Fruit fly (Drosophila melanogaster) whole organism, embryonic: ENCODE results near the gene Tbca.
A peak's percentile ranks its signal among the peaks of the same experiment; 100 is the strongest.

Source experiments
- Antp ChIP-seq: fragments of 200-800 bp; sonication (Bioruptor generic); optimal IDR thresholded peaks from 3 replicates; lab custom pipeline; 2016; ENCODE audit warnings: missing biosample characterization, missing genetic modification characterization
- BEAF-32 ChIP-seq: fragments of 200-800 bp; sonication (Bioruptor generic); optimal IDR thresholded peaks from 3 replicates; lab custom pipeline; 2017; ENCODE audit warnings: missing biosample characterization, missing genetic modification characterization, mild to moderate bottlenecking, moderate library complexity, missing genetic modification reagents
- Bgb ChIP-seq: fragments of 200-800 bp; sonication (Bioruptor generic); IDR thresholded peaks from 2 replicates; pipeline ENCODE4 v1.3.6; 2022; ENCODE audit warnings: missing biosample characterization, missing genetic modification characterization; ENCODE audit not compliant: partially characterized antibody
- C15 ChIP-seq: fragments of 200-800 bp; sonication (Bioruptor generic); IDR thresholded peaks from 3 replicates; pipeline ENCODE4 v1.3.6; 2022; ENCODE audit warnings: missing biosample characterization, missing genetic modification characterization
- CG10147 ChIP-seq: fragments of 200-800 bp; sonication (Bioruptor generic); optimal IDR thresholded peaks from 2 replicates; lab custom pipeline; 2019; ENCODE audit warnings: missing biosample characterization, mild to moderate bottlenecking, missing genetic modification characterization, moderate library complexity
- CG10431 ChIP-seq: fragments of 200-800 bp; sonication (Bioruptor generic); optimal IDR thresholded peaks from 3 replicates; lab custom pipeline; 2018; ENCODE audit warnings: missing biosample characterization, mild to moderate bottlenecking, missing genetic modification characterization
- CG13775 ChIP-seq: fragments of 200-800 bp; sonication (Bioruptor generic); optimal IDR thresholded peaks from 3 replicates; lab custom pipeline; 2017; ENCODE audit warnings: missing biosample characterization, mild to moderate bottlenecking, missing genetic modification characterization
- CG13894 ChIP-seq: fragments of 200-800 bp; sonication (Bioruptor generic); optimal IDR thresholded peaks from 3 replicates; lab custom pipeline; 2018; ENCODE audit warnings: missing biosample characterization, mild to moderate bottlenecking, missing genetic modification characterization, moderate library complexity
- CG14860 ChIP-seq: fragments of 200-800 bp; sonication (Bioruptor generic); IDR thresholded peaks from 3 replicates; pipeline ENCODE4 v1.3.6; 2022; ENCODE audit warnings: missing biosample characterization, missing genetic modification characterization; ENCODE audit not compliant: partially characterized antibody
- CG1603 ChIP-seq: fragments of 200-800 bp; sonication (Bioruptor generic); optimal IDR thresholded peaks from 2 replicates; lab custom pipeline; 2019; ENCODE audit warnings: missing biosample characterization, mild to moderate bottlenecking, missing genetic modification characterization, moderate library complexity
- CG17612 ChIP-seq: fragments of 200-800 bp; sonication (Bioruptor generic); IDR thresholded peaks from 2 replicates; pipeline ENCODE4 v1.3.6; 2022; ENCODE audit warnings: missing biosample characterization, missing genetic modification characterization
- CG2120 ChIP-seq: fragments of 200-800 bp; sonication (Bioruptor generic); optimal IDR thresholded peaks from 3 replicates; lab custom pipeline; 2016; ENCODE audit warnings: missing biosample characterization, missing genetic modification characterization
- CG2678 ChIP-seq: fragments of 200-800 bp; sonication (Bioruptor generic); optimal IDR thresholded peaks from 3 replicates; lab custom pipeline; 2019; ENCODE audit warnings: missing biosample characterization, mild to moderate bottlenecking, missing genetic modification characterization, moderate library complexity
- CG30020 ChIP-seq: fragments of 200-800 bp; optimal IDR thresholded peaks from 2 replicates; lab custom pipeline; 2019; ENCODE audit warnings: missing biosample characterization, mild to moderate bottlenecking, missing genetic modification characterization, moderate library complexity
- CG6813 ChIP-seq: fragments of 200-800 bp; sonication (Bioruptor generic); optimal IDR thresholded peaks from 2 replicates; lab custom pipeline; 2017; ENCODE audit warnings: missing biosample characterization, missing genetic modification characterization, mild to moderate bottlenecking, moderate library complexity, missing genetic modification reagents
- CG8359 ChIP-seq: fragments of 200-800 bp; sonication (Bioruptor generic); optimal IDR thresholded peaks from 2 replicates; lab custom pipeline; 2017; ENCODE audit warnings: missing biosample characterization, mild to moderate bottlenecking, missing genetic modification characterization, borderline replicate concordance
- Camta ChIP-seq: fragments of 200-800 bp; sonication (Bioruptor generic); optimal IDR thresholded peaks from 2 replicates; lab custom pipeline; 2016; ENCODE audit warnings: missing biosample characterization, missing genetic modification characterization
- Dll ChIP-seq: fragments of 200-800 bp; sonication (Bioruptor generic); IDR thresholded peaks from 4 replicates; pipeline ENCODE4 v1.3.6; 2022; ENCODE audit warnings: missing biosample characterization, missing genetic modification characterization; ENCODE audit not compliant: partially characterized antibody
- Elba2 ChIP-seq: fragments of 200-800 bp; sonication (Bioruptor generic); optimal IDR thresholded peaks from 3 replicates; lab custom pipeline; 2016; ENCODE audit warnings: missing biosample characterization, missing genetic modification characterization
- Ets65A ChIP-seq: fragments of 200-800 bp; sonication (Bioruptor generic); peaks from one replicate; lab custom pipeline; 2016; ENCODE audit warnings: missing biosample characterization, missing genetic modification characterization
- Hey ChIP-seq: fragments of 200-800 bp; sonication (Bioruptor generic); optimal IDR thresholded peaks from 3 replicates; lab custom pipeline; 2018; ENCODE audit warnings: missing biosample characterization, mild to moderate bottlenecking, missing genetic modification characterization
- Lpt ChIP-seq: fragments of >200 bp; optimal IDR thresholded peaks from 2 replicates; lab custom pipeline; 2018; ENCODE audit warnings: missing biosample characterization, missing genetic modification characterization
- MESR4 ChIP-seq: fragments of 200-800 bp; sonication (Bioruptor generic); optimal IDR thresholded peaks from 2 replicates; lab custom pipeline; 2018; ENCODE audit warnings: missing biosample characterization, mild to moderate bottlenecking, missing genetic modification characterization, moderate library complexity
- Max ChIP-seq: fragments of 200-800 bp; sonication (Bioruptor generic); optimal IDR thresholded peaks from 2 replicates; lab custom pipeline; 2016; ENCODE audit warnings: missing biosample characterization, mild to moderate bottlenecking, missing genetic modification characterization
- Med ChIP-seq: fragments of 200-800 bp; sonication (Bioruptor generic); peaks from one replicate; lab custom pipeline; 2016; ENCODE audit warnings: missing biosample characterization, missing genetic modification characterization, mild to moderate bottlenecking, inconsistent platforms, moderate library complexity
- Nf-YC ChIP-seq: fragments of 200-800 bp; optimal IDR thresholded peaks from 3 replicates; lab custom pipeline; 2019; ENCODE audit warnings: missing biosample characterization, mild to moderate bottlenecking, missing genetic modification characterization, moderate library complexity
- Opbp ChIP-seq: fragments of 200-800 bp; sonication (Bioruptor generic); IDR thresholded peaks from 3 replicates; pipeline ENCODE4 v1.3.6; 2022; ENCODE audit warnings: missing biosample characterization, missing genetic modification characterization; ENCODE audit not compliant: partially characterized antibody
- Rfx ChIP-seq: fragments of 200-800 bp; sonication (Bioruptor generic); IDR thresholded peaks from 2 replicates; pipeline ENCODE4 v1.3.6; 2022; ENCODE audit warnings: missing biosample characterization, missing genetic modification characterization
- Vsx1 ChIP-seq: fragments of 200-800 bp; sonication (Bioruptor generic); optimal IDR thresholded peaks from 2 replicates; lab custom pipeline; 2017; ENCODE audit warnings: missing biosample characterization, mild to moderate bottlenecking, missing genetic modification characterization, missing genetic modification reagents
- ase ChIP-seq: fragments of 200-800 bp; sonication (Bioruptor generic); IDR thresholded peaks from 3 replicates; pipeline ENCODE4 v1.3.6; 2022; ENCODE audit warnings: missing biosample characterization, missing genetic modification characterization
- bab2 ChIP-seq: fragments of 200-800 bp; sonication (Bioruptor generic); optimal IDR thresholded peaks from 2 replicates; lab custom pipeline; 2016; ENCODE audit warnings: missing biosample characterization, missing genetic modification characterization
- bbx ChIP-seq: fragments of 200-800 bp; sonication (Bioruptor generic); IDR thresholded peaks from 2 replicates; pipeline ENCODE4 v1.3.6; 2022; ENCODE audit warnings: missing biosample characterization, missing genetic modification characterization; ENCODE audit not compliant: partially characterized antibody
- bigmax ChIP-seq: fragments of 200-800 bp; sonication (Bioruptor generic); optimal IDR thresholded peaks from 2 replicates; lab custom pipeline; 2018; ENCODE audit warnings: missing biosample characterization, mild to moderate bottlenecking, missing genetic modification characterization
- chn ChIP-seq: fragments of 200-800 bp; sonication (Bioruptor generic); optimal IDR thresholded peaks from 2 replicates; lab custom pipeline; 2016; ENCODE audit warnings: missing biosample characterization, missing genetic modification characterization
- crc ChIP-seq: fragments of 200-800 bp; sonication (Bioruptor generic); optimal IDR thresholded peaks from 2 replicates; lab custom pipeline; 2016; ENCODE audit warnings: missing biosample characterization, missing genetic modification characterization
- croc ChIP-seq: fragments of 200-800 bp; sonication (Bioruptor generic); conservative IDR thresholded peaks from 3 replicates; pipeline ENCODE4 v1.3.6; 2022; ENCODE audit warnings: missing biosample characterization, missing genetic modification characterization
- dm ChIP-seq: fragments of 200-800 bp; sonication (Bioruptor generic); optimal IDR thresholded peaks from 3 replicates; lab custom pipeline; 2016; ENCODE audit warnings: missing biosample characterization, missing genetic modification characterization
- grn ChIP-seq: fragments of 200-800 bp; sonication (Bioruptor generic); optimal IDR thresholded peaks from 3 replicates; lab custom pipeline; 2017; ENCODE audit warnings: missing biosample characterization, missing genetic modification characterization
- hbn ChIP-seq: fragments of 200-800 bp; sonication (Bioruptor generic); IDR thresholded peaks from 2 replicates; pipeline ENCODE4 v1.3.6; 2022; ENCODE audit warnings: missing biosample characterization, missing genetic modification characterization; ENCODE audit not compliant: partially characterized antibody
- ind ChIP-seq: fragments of 200-800 bp; sonication (Bioruptor generic); optimal IDR thresholded peaks from 3 replicates; lab custom pipeline; 2016; ENCODE audit warnings: missing biosample characterization, missing genetic modification characterization
- jumu ChIP-seq: fragments of 200-800 bp; sonication (Bioruptor generic); optimal IDR thresholded peaks from 3 replicates; lab custom pipeline; 2016; ENCODE audit warnings: missing biosample characterization, missing genetic modification characterization
- knrl ChIP-seq: fragments of 200-800 bp; sonication (Bioruptor generic); IDR thresholded peaks from 3 replicates; pipeline ENCODE4 v1.3.6; 2022; ENCODE audit warnings: missing biosample characterization, missing genetic modification characterization; ENCODE audit not compliant: partially characterized antibody
- pzg ChIP-seq: fragments of 200-800 bp; sonication (Bioruptor generic); optimal IDR thresholded peaks from 3 replicates; lab custom pipeline; 2018; ENCODE audit warnings: missing biosample characterization, mild to moderate bottlenecking, missing genetic modification characterization, moderate library complexity
- row ChIP-seq: fragments of 200-800 bp; sonication (Bioruptor generic); IDR thresholded peaks from 3 replicates; pipeline ENCODE4 v1.3.6; 2022; ENCODE audit warnings: missing biosample characterization, missing genetic modification characterization
- schlank ChIP-seq: fragments of 200-800 bp; sonication (Bioruptor generic); optimal IDR thresholded peaks from 2 replicates; lab custom pipeline; 2018; ENCODE audit warnings: missing biosample characterization, mild to moderate bottlenecking, missing genetic modification characterization
- shn ChIP-seq: fragments of 200-800 bp; sonication (Bioruptor generic); optimal IDR thresholded peaks from 3 replicates; lab custom pipeline; 2016; ENCODE audit warnings: missing biosample characterization, missing genetic modification characterization
- sqz ChIP-seq: fragments of 200-800 bp; sonication (Bioruptor generic); optimal IDR thresholded peaks from 3 replicates; lab custom pipeline; 2018; ENCODE audit warnings: missing biosample characterization, mild to moderate bottlenecking, missing genetic modification characterization
- ssp ChIP-seq: fragments of 200-800 bp; sonication (Bioruptor generic); IDR thresholded peaks from 2 replicates; pipeline ENCODE4 v1.3.6; 2022; ENCODE audit warnings: missing biosample characterization, missing genetic modification characterization
- sug ChIP-seq: fragments of 200-800 bp; optimal IDR thresholded peaks from 2 replicates; lab custom pipeline; 2019; ENCODE audit warnings: missing biosample characterization, mild to moderate bottlenecking, missing genetic modification characterization, moderate library complexity
- zen ChIP-seq: fragments of 200-800 bp; sonication (Bioruptor generic); optimal IDR thresholded peaks from 3 replicates; lab custom pipeline; 2018; ENCODE audit warnings: missing biosample characterization, mild to moderate bottlenecking, missing genetic modification characterization, moderate library complexity

Tbca gene

dm6 chr3R:31738060-31738619 is 5.2 kb upstream of the Tbca start, which contains the start of gene eEF1alpha2 (continued):
- TF ChIP-seq CG14860 (no peak), CG6813 (GFP tag; lab: Kevin White, UChicago) (no peak), Hey (tag; lab: Kevin White, UChicago) (no peak), Camta (GFP tag; lab: Kevin White, UChicago) (no peak), Dll (0 out of 4 replicates have a peak, but pooled peaks have one; percentile 42), ase (GFP tag; lab: Robert Waterston, UW) (no peak), ssp (GFP tag; lab: Robert Waterston, UW) (peak; percentile 33; the same call in 1 of the 2 replicates), bab2 (GFP tag; lab: Kevin White, UChicago) (no peak), CG2120 (GFP tag; lab: Kevin White, UChicago) (peak; percentile 14), hbn (GFP tag; lab: Robert Waterston, UW) (no peak), Antp (GFP tag; lab: Kevin White, UChicago) (no peak), Elba2 (GFP tag; lab: Kevin White, UChicago) (peak; percentile 53), Lpt (GFP tag; lab: Kevin White, UChicago) (no peak), Rfx (GFP tag; lab: Robert Waterston, UW) (no peak), Med (GFP tag; lab: Kevin White, UChicago) (peak; percentile 56), MESR4 (GFP tag; lab: Kevin White, UChicago) (no peak), Nf-YC (tag; lab: Kevin White, UChicago) (no peak), CG13775 (GFP tag; lab: Kevin White, UChicago) (no peak), CG2678 (tag; lab: Kevin White, UChicago) (no peak), grn (GFP tag; lab: Kevin White, UChicago) (no peak), BEAF-32 (GFP tag; lab: Kevin White, UChicago) (peak; percentile 47), CG1603 (tag; lab: Kevin White, UChicago) (peak; percentile 12), Max (peak; percentile 2), Bgb (GFP tag; lab: Robert Waterston, UW) (0 out of 2 replicates have a peak, but pooled peaks have one; percentile 30), CG10147 (no peak), bigmax (GFP tag; lab: Kevin White, UChicago) (no peak), CG10431 (GFP tag; lab: Kevin White, UChicago) (peak; percentile 94), schlank (no peak), CG30020 (tag; lab: Kevin White, UChicago) (peak; percentile 55), dm (GFP tag; lab: Kevin White, UChicago) (no peak), shn (GFP tag; lab: Kevin White, UChicago) (no peak), pzg (GFP tag; lab: Kevin White, UChicago) (peak; percentile 12), CG17612 (no peak), croc (GFP tag; lab: Robert Waterston, UW) (no peak), row (GFP tag; lab: Robert Waterston, UW) (peak; percentile 58; the same call in 2 of the 3 replicates), bbx (GFP tag; lab: Robert Waterston, UW) (0 out of 2 replicates have a peak, but pooled peaks have one; percentile 8), CG13894 (no peak), ind (no peak), Opbp (no peak), crc (GFP tag; lab: Kevin White, UChicago) (no peak), zen (tag; lab: Kevin White, UChicago) (no peak), sqz (GFP tag; lab: Kevin White, UChicago) (no peak), Vsx1 (GFP tag; lab: Kevin White, UChicago) (no peak), Ets65A (GFP tag; lab: Kevin White, UChicago) (no peak), chn (GFP tag; lab: Kevin White, UChicago) (no peak), C15 (GFP tag; lab: Robert Waterston, UW) (no peak), jumu (GFP tag; lab: Kevin White, UChicago) (no peak), CG8359 (no peak), knrl (GFP tag; lab: Robert Waterston, UW) (peak; percentile 43; the same call in 2 of the 3 replicates), sug (tag; lab: Kevin White, UChicago) (no peak)
